Fruit fly (Drosophila melanogaster) whole organism, prepupa: ENCODE measurements around the gene ssp2.

Experiments used
- Blimp-1 ChIP-seq: fragments of 200-800 bp; sonication (Bioruptor generic); optimal IDR thresholded peaks from 3 replicates; lab custom pipeline; 2017; ENCODE audit warnings: missing biosample characterization, missing genetic modification characterization, mild to moderate bottlenecking, moderate library complexity, missing genetic modification reagents
- CG10631 ChIP-seq: fragments of 200-800 bp; sonication (Bioruptor generic); optimal IDR thresholded peaks from 2 replicates; lab custom pipeline; 2016; ENCODE audit warnings: missing biosample characterization, missing genetic modification characterization
- CG11294 ChIP-seq: fragments of 200-800 bp; sonication (Bioruptor generic); IDR thresholded peaks from 2 replicates; pipeline ENCODE4 v1.3.6; 2022; ENCODE audit warnings: missing biosample characterization, missing genetic modification characterization
- CG11762 ChIP-seq: fragments of 200-800 bp; sonication (Bioruptor generic); optimal IDR thresholded peaks from 3 replicates; lab custom pipeline; 2016; ENCODE audit warnings: missing biosample characterization, missing genetic modification characterization; ENCODE audit not compliant: insufficient read depth
- CG15336 ChIP-seq: fragments of 200-800 bp; sonication (Bioruptor generic); IDR thresholded peaks from 2 replicates; pipeline ENCODE4 v1.3.6; 2022; ENCODE audit warnings: missing biosample characterization, missing genetic modification characterization
- CG1621 ChIP-seq: fragments of 200-800 bp; sonication (Bioruptor generic); optimal IDR thresholded peaks from 3 replicates; lab custom pipeline; 2018; ENCODE audit warnings: missing biosample characterization, mild to moderate bottlenecking, missing genetic modification characterization
- CG16779 ChIP-seq: fragments of 200-800 bp; sonication (Bioruptor generic); optimal IDR thresholded peaks from 3 replicates; lab custom pipeline; 2017; ENCODE audit warnings: missing biosample characterization, mild to moderate bottlenecking, missing genetic modification characterization
- CG31627 ChIP-seq: fragments of 200-800 bp; sonication (Bioruptor generic); optimal IDR thresholded peaks from 3 replicates; lab custom pipeline; 2016; ENCODE audit warnings: missing biosample characterization, missing genetic modification characterization
- CG32006 ChIP-seq: fragments of 200-800 bp; sonication (Bioruptor generic); optimal IDR thresholded peaks from 3 replicates; lab custom pipeline; 2017; ENCODE audit warnings: missing biosample characterization, mild to moderate bottlenecking, missing genetic modification characterization
- CG34406 ChIP-seq: fragments of 200-800 bp; sonication (Bioruptor generic); optimal IDR thresholded peaks from 3 replicates; lab custom pipeline; 2016; ENCODE audit warnings: missing biosample characterization, missing genetic modification characterization
- CG3919 ChIP-seq: fragments of 200-800 bp; sonication (Bioruptor generic); optimal IDR thresholded peaks from 3 replicates; lab custom pipeline; 2016; ENCODE audit warnings: missing biosample characterization, missing genetic modification characterization
- CG4318 ChIP-seq: fragments of 200-800 bp; sonication (Bioruptor generic); optimal IDR thresholded peaks from 3 replicates; lab custom pipeline; 2017; ENCODE audit warnings: missing biosample characterization, mild to moderate bottlenecking, missing genetic modification characterization
- CG6163 ChIP-seq: fragments of 200-800 bp; sonication (Bioruptor generic); IDR thresholded peaks from 3 replicates; pipeline ENCODE4 v1.3.6; 2022; ENCODE audit warnings: missing biosample characterization, missing genetic modification characterization
- CG6792 ChIP-seq: fragments of 200-800 bp; sonication (Bioruptor generic); optimal IDR thresholded peaks from 3 replicates; lab custom pipeline; 2016; ENCODE audit warnings: missing biosample characterization, missing genetic modification characterization
- CG6808 ChIP-seq: fragments of 200-800 bp; sonication (Bioruptor generic); optimal IDR thresholded peaks from 3 replicates; lab custom pipeline; 2017; ENCODE audit warnings: missing biosample characterization, missing genetic modification characterization, mild to moderate bottlenecking, moderate library complexity, missing genetic modification reagents
- CG6854 ChIP-seq: fragments of 200-800 bp; sonication (Bioruptor generic); optimal IDR thresholded peaks from 2 replicates; lab custom pipeline; 2017; ENCODE audit warnings: missing biosample characterization, mild to moderate bottlenecking, missing genetic modification characterization
- CG8119 ChIP-seq: fragments of 200-800 bp; sonication (Bioruptor generic); IDR thresholded peaks from 3 replicates; pipeline ENCODE4 v1.3.6; 2022; ENCODE audit warnings: missing biosample characterization, missing genetic modification characterization
- CG8319 ChIP-seq: fragments of 200-800 bp; sonication (Bioruptor generic); optimal IDR thresholded peaks from 3 replicates; lab custom pipeline; 2016; ENCODE audit warnings: missing biosample characterization, missing genetic modification characterization
- CG8632 ChIP-seq: fragments of 200-800 bp; sonication (Bioruptor generic); optimal IDR thresholded peaks from 3 replicates; lab custom pipeline; 2016; ENCODE audit warnings: missing biosample characterization, missing genetic modification characterization
- CG9139 ChIP-seq: fragments of 200-800 bp; sonication (Bioruptor generic); optimal IDR thresholded peaks from 3 replicates; lab custom pipeline; 2017; ENCODE audit warnings: missing biosample characterization, mild to moderate bottlenecking, missing genetic modification characterization
- Eip75B ChIP-seq: fragments of 200-800 bp; sonication (Bioruptor generic); optimal IDR thresholded peaks from 3 replicates; lab custom pipeline; 2016; ENCODE audit warnings: missing biosample characterization, missing genetic modification characterization
- Eip78C ChIP-seq: fragments of 200-800 bp; sonication (Bioruptor generic); peaks from one replicate; lab custom pipeline; 2016; ENCODE audit warnings: missing biosample characterization, missing genetic modification characterization
- Ets21C ChIP-seq: fragments of 200-800 bp; sonication (Bioruptor generic); optimal IDR thresholded peaks from 3 replicates; lab custom pipeline; 2016; ENCODE audit warnings: missing biosample characterization, missing genetic modification characterization
- Ets96B ChIP-seq: fragments of 200-800 bp; optimal IDR thresholded peaks from 2 replicates; lab custom pipeline; 2019; ENCODE audit warnings: missing biosample characterization, mild to moderate bottlenecking, missing genetic modification characterization, moderate library complexity
- Gug ChIP-seq: fragments of 200-800 bp; sonication (Bioruptor generic); IDR thresholded peaks from 2 replicates; pipeline ENCODE4 v1.3.6; 2022; ENCODE audit warnings: missing biosample characterization, missing genetic modification characterization
- Hr38 ChIP-seq: sonication (Bioruptor generic); optimal IDR thresholded peaks from 2 replicates; lab custom pipeline; 2016; ENCODE audit warnings: missing biosample characterization, missing genetic modification characterization
- Hr39 ChIP-seq: fragments of 200-800 bp; sonication (Bioruptor generic); optimal IDR thresholded peaks from 2 replicates; lab custom pipeline; 2016; ENCODE audit warnings: missing biosample characterization, missing genetic modification characterization
- Hr4 ChIP-seq: fragments of 200-800 bp; sonication (Bioruptor generic); optimal IDR thresholded peaks from 3 replicates; lab custom pipeline; 2016; ENCODE audit warnings: missing biosample characterization, missing genetic modification characterization
- Lpt ChIP-seq: fragments of 200-800 bp; sonication (Bioruptor generic); optimal IDR thresholded peaks from 3 replicates; lab custom pipeline; 2016; ENCODE audit warnings: missing biosample characterization, missing genetic modification characterization
- Met ChIP-seq: fragments of 200-800 bp; sonication (Bioruptor generic); optimal IDR thresholded peaks from 3 replicates; lab custom pipeline; 2016; ENCODE audit warnings: missing biosample characterization, missing genetic modification characterization
- OdsH ChIP-seq: fragments of 200-800 bp; sonication (Bioruptor generic); optimal IDR thresholded peaks from 3 replicates; lab custom pipeline; 2016; ENCODE audit warnings: missing biosample characterization, missing genetic modification characterization
- Smox ChIP-seq: fragments of 200-800 bp; sonication (Bioruptor generic); optimal IDR thresholded peaks from 3 replicates; lab custom pipeline; 2016; ENCODE audit warnings: missing biosample characterization, missing genetic modification characterization
- Sox102F ChIP-seq: fragments of 200-800 bp; sonication (Bioruptor generic); optimal IDR thresholded peaks from 2 replicates; lab custom pipeline; 2016; ENCODE audit warnings: missing biosample characterization, mild to moderate bottlenecking, missing genetic modification characterization
- Sox14 ChIP-seq: fragments of 200-800 bp; sonication (Bioruptor generic); optimal IDR thresholded peaks from 3 replicates; lab custom pipeline; 2016; ENCODE audit warnings: missing biosample characterization, missing genetic modification characterization
- Sox15 ChIP-seq: fragments of 200-800 bp; sonication (Bioruptor generic); optimal IDR thresholded peaks from 3 replicates; lab custom pipeline; 2016; ENCODE audit warnings: missing biosample characterization, missing genetic modification characterization
- dac ChIP-seq: fragments of 200-800 bp; sonication (Bioruptor generic); optimal IDR thresholded peaks from 2 replicates; lab custom pipeline; 2017; ENCODE audit warnings: missing biosample characterization, mild to moderate bottlenecking, missing genetic modification characterization
- dsx ChIP-seq: fragments of 200-800 bp; optimal IDR thresholded peaks from 3 replicates; lab custom pipeline; 2019; ENCODE audit warnings: missing biosample characterization, mild to moderate bottlenecking, missing genetic modification characterization, moderate library complexity; ENCODE audit not compliant: poor library complexity, severe bottlenecking
- esn ChIP-seq: fragments of 200-800 bp; sonication (Bioruptor generic); optimal IDR thresholded peaks from 2 replicates; lab custom pipeline; 2016; ENCODE audit warnings: missing biosample characterization, mild to moderate bottlenecking, missing genetic modification characterization, moderate library complexity
- fd59A ChIP-seq: fragments of 200-800 bp; sonication (Bioruptor generic); optimal IDR thresholded peaks from 2 replicates; lab custom pipeline; 2017; ENCODE audit warnings: missing biosample characterization, mild to moderate bottlenecking, missing genetic modification characterization, missing genetic modification reagents
- fd85E ChIP-seq: fragments of 200-800 bp; sonication (Bioruptor generic); optimal IDR thresholded peaks from 3 replicates; lab custom pipeline; 2016; ENCODE audit warnings: missing biosample characterization, missing genetic modification characterization
- fkh ChIP-seq: fragments of 200-800 bp; sonication (Bioruptor generic); optimal IDR thresholded peaks from 3 replicates; lab custom pipeline; 2017; ENCODE audit warnings: missing biosample characterization, mild to moderate bottlenecking, missing genetic modification characterization, moderate library complexity
- lz ChIP-seq: fragments of 200-800 bp; sonication (Bioruptor generic); optimal IDR thresholded peaks from 3 replicates; lab custom pipeline; 2016; ENCODE audit warnings: missing biosample characterization, missing genetic modification characterization
- net ChIP-seq: fragments of 200-800 bp; sonication (Bioruptor generic); optimal IDR thresholded peaks from 3 replicates; lab custom pipeline; 2016; ENCODE audit warnings: missing biosample characterization, missing genetic modification characterization
- salr ChIP-seq, 2 experiments: fragments of 200-800 bp; sonication (Bioruptor generic); optimal IDR thresholded peaks; 3 replicates each; lab custom pipeline; 2016 to 2018; ENCODE audit warnings: missing biosample characterization in 2 of 2, missing genetic modification characterization in 2 of 2, mild to moderate bottlenecking in 1 of 2
- spab ChIP-seq: fragments of 200-800 bp; sonication (Bioruptor generic); optimal IDR thresholded peaks from 2 replicates; lab custom pipeline; 2017; ENCODE audit warnings: missing biosample characterization, mild to moderate bottlenecking, missing genetic modification characterization, missing genetic modification reagents
- svp ChIP-seq: fragments of 200-800 bp; sonication (Bioruptor generic); peaks from one replicate; lab custom pipeline; 2016; ENCODE audit warnings: missing biosample characterization, missing genetic modification characterization
- topi ChIP-seq: fragments of 200-800 bp; sonication (Bioruptor generic); optimal IDR thresholded peaks from 3 replicates; lab custom pipeline; 2016; ENCODE audit warnings: missing biosample characterization, missing genetic modification characterization

Gene ssp2

DNA sequence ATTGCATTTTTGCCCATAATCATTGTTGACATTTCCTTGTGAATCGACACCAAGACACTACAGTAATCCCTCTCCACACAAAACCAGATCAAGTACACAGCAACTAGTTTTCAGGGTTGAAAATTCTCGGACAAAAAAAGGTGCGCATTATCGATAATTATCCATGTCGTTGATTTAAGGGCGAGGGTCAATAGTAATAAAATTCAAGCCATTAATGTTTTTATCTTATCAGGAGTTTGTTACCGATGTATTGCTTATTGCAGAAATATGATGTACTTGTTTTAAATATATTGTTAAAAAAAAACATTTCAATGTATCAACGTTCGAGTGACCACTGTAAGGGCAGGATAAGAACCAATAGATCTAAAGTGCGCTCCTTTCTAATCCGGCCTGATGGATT is 46.2 kb upstream of the ssp2 start (continued):
- TF ChIP-seq fd85E (no peak), CG9139 (no peak), CG4318 (GFP tag; lab: Kevin White, UChicago) (no peak), CG6792 (GFP tag; lab: Kevin White, UChicago) (peak; percentile 8), CG10631 (GFP tag; lab: Kevin White, UChicago) (peak; percentile 2), Ets96B (peak; percentile 33)
- TF ChIP-seq, all 60 proteins: peak for 28

DNA sequence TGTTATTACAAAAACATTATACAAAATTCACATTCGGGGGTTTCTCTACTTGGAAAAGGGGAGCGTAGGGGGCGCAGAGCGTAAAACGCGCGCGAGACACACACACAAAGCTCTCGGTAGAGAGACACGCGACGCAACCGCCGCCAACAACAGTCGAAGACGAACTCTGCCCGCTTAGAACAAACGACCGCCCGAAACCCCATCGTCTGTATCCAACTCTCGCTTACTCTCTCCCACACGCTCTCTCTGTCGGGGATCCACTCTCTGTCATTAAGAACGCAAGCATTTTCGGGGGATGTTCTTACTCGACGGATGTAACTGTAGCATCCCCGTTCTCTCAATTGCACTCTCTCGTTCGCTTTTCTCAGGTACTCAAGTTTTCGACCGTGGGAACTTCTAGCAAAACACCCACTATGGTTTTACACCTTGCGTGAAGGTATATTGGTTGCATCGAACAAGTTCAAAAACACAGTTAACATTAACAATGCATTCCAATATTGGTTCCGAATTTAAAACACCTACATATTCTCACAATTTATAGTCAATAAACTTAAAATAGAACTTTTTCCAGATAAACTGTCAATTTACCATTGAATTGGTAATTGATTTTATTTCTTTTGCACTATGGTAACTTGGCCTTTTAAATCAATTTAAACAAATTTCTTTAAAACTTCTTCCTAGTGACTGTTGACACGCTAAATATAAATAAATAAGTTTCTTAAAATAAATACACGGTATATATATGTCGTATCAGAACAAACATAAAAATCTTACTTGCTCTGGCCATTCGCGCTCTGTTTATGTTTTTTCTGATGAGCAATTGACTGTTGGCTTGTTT is 45.0 kb upstream of the ssp2 start:
- TF ChIP-seq CG32006 (GFP tag; lab: Kevin White, UChicago) (peak; percentile 88), Gug (GFP tag; lab: Robert Waterston, UW) (peak; percentile 37; the same call in 1 of the 2 replicates), Sox15 (GFP tag; lab: Kevin White, UChicago) (peak; percentile 53), CG11294 (GFP tag; lab: Robert Waterston, UW) (peak; percentile 34; the same call in 1 of the 2 replicates), CG9139 (no peak), CG6854 (GFP tag; lab: Kevin White, UChicago) (peak; percentile 18), CG6163 (GFP tag; lab: Robert Waterston, UW) (0 out of 3 replicates have a peak, but pooled peaks have one; percentile 32), dsx (GFP tag; lab: Kevin White, UChicago) (peak; percentile 54), spab (peak; percentile 50), Eip78C (GFP tag; lab: Kevin White, UChicago) (peak; percentile 85), Hr39 (GFP tag; lab: Kevin White, UChicago) (peak; percentile 68), salr (GFP tag; optimal IDR thresholded peaks at IDR 0.05; lab: Kevin White, UChicago) (peak in 1 of 2 experiments; percentile 76), CG8319 (GFP tag; lab: Kevin White, UChicago) (peak; percentile 57), CG6808 (GFP tag; lab: Kevin White, UChicago) (peak; percentile 48), Smox (GFP tag; lab: Kevin White, UChicago) (peak; percentile 74), Hr38 (GFP tag; lab: Kevin White, UChicago) (no peak), Ets96B (peak; percentile 70), CG6792 (GFP tag; lab: Kevin White, UChicago) (peak; percentile 63), lz (GFP tag; lab: Kevin White, UChicago) (peak; percentile 74), dac (peak; percentile 46), OdsH (peak; percentile 78), fd59A (GFP tag; lab: Kevin White, UChicago) (peak; percentile 55), Sox102F (peak; percentile 74), CG11762 (GFP tag; lab: Kevin White, UChicago) (peak; percentile 70), Lpt (GFP tag; lab: Kevin White, UChicago) (peak; percentile 58), CG31627 (GFP tag; lab: Kevin White, UChicago) (peak; percentile 57), topi (GFP tag; lab: Kevin White, UChicago) (peak; percentile 62), esn (GFP tag; lab: Kevin White, UChicago) (peak; percentile 78), fkh (peak; percentile 81), svp (GFP tag; lab: Kevin White, UChicago) (peak; percentile 84), CG8632 (GFP tag; lab: Kevin White, UChicago) (peak; percentile 61), Blimp-1 (GFP tag; lab: Kevin White, UChicago) (peak; percentile 9), CG3919 (GFP tag; lab: Kevin White, UChicago) (peak; percentile 65), Hr4 (peak; percentile 84), CG8119 (peak; percentile 67; the same call in 2 of the 3 replicates), Eip75B (GFP tag; lab: Kevin White, UChicago) (peak; percentile 75), fd85E (no peak), CG15336 (peak; percentile 65; the same call in 1 of the 2 replicates), Ets21C (GFP tag; lab: Kevin White, UChicago) (peak; percentile 59), CG16779 (tag; lab: Kevin White, UChicago) (peak; percentile 29), CG1621 (peak; percentile 12), CG34406 (GFP tag; lab: Kevin White, UChicago) (peak; percentile 30), Sox14 (GFP tag; lab: Kevin White, UChicago) (peak; percentile 81), Met (peak; percentile 80), net (GFP tag; lab: Kevin White, UChicago) (peak; percentile 67)
